Fruit fly (Drosophila melanogaster) whole organism, embryonic: Measurements from ENCODE around the gene MESR6.

Experiments used
- Blimp-1 ChIP-seq: fragments of 200-800 bp; sonication (Bioruptor generic); optimal IDR thresholded peaks from 3 replicates; lab custom pipeline; 2018; ENCODE audit warnings: missing biosample characterization, missing genetic modification characterization, mild to moderate bottlenecking, moderate library complexity, missing genetic modification reagents
- C15 ChIP-seq: fragments of 200-800 bp; sonication (Bioruptor generic); IDR thresholded peaks from 3 replicates; pipeline ENCODE4 v1.3.6; 2022; ENCODE audit warnings: missing biosample characterization, missing genetic modification characterization
- CG10979 ChIP-seq: fragments of 200-800 bp; sonication (Bioruptor generic); optimal IDR thresholded peaks from 2 replicates; lab custom pipeline; 2018; ENCODE audit warnings: missing biosample characterization, mild to moderate bottlenecking, missing genetic modification characterization, moderate library complexity
- CG11398 ChIP-seq: fragments of 200-800 bp; sonication (Bioruptor generic); optimal IDR thresholded peaks from 2 replicates; lab custom pipeline; 2016; ENCODE audit warnings: missing biosample characterization, missing genetic modification characterization
- CG11504 ChIP-seq: fragments of 200-800 bp; sonication (Bioruptor generic); optimal IDR thresholded peaks from 3 replicates; lab custom pipeline; 2019; ENCODE audit warnings: missing biosample characterization, mild to moderate bottlenecking, missing genetic modification characterization, moderate library complexity
- CG12236 ChIP-seq: fragments of 200-800 bp; sonication (Bioruptor generic); optimal IDR thresholded peaks from 2 replicates; lab custom pipeline; 2016; ENCODE audit warnings: missing biosample characterization, missing genetic modification characterization
- CG12391 ChIP-seq: fragments of 200-800 bp; sonication (Bioruptor generic); optimal IDR thresholded peaks from 3 replicates; lab custom pipeline; 2018; ENCODE audit warnings: missing biosample characterization, mild to moderate bottlenecking, missing genetic modification characterization, moderate library complexity
- CG13424 ChIP-seq: fragments of 200-800 bp; sonication (Bioruptor generic); optimal IDR thresholded peaks from 2 replicates; lab custom pipeline; 2019; ENCODE audit warnings: missing biosample characterization, mild to moderate bottlenecking, missing genetic modification characterization, moderate library complexity
- CG14710 ChIP-seq: fragments of 200-800 bp; sonication (Bioruptor generic); optimal IDR thresholded peaks from 3 replicates; lab custom pipeline; 2019; ENCODE audit warnings: missing biosample characterization, mild to moderate bottlenecking, missing genetic modification characterization, moderate library complexity
- CG1529 ChIP-seq: fragments of 200-800 bp; sonication (Bioruptor generic); optimal IDR thresholded peaks from 3 replicates; lab custom pipeline; 2018; ENCODE audit warnings: missing biosample characterization, missing genetic modification characterization
- CG16813 ChIP-seq: fragments of 200-800 bp; sonication (Bioruptor generic); IDR thresholded peaks from 3 replicates; pipeline ENCODE4 v1.3.6; 2022; ENCODE audit warnings: missing biosample characterization, missing genetic modification characterization; ENCODE audit not compliant: partially characterized antibody
- CG17361 ChIP-seq: fragments of 200-800 bp; sonication (Bioruptor generic); IDR thresholded peaks from 3 replicates; pipeline ENCODE4 v1.3.6; 2022; ENCODE audit warnings: missing biosample characterization, missing genetic modification characterization
- CG17912 ChIP-seq: fragments of 200-800 bp; sonication (Bioruptor generic); optimal IDR thresholded peaks from 2 replicates; lab custom pipeline; 2018; ENCODE audit warnings: missing biosample characterization, mild to moderate bottlenecking, missing genetic modification characterization
- CG18599 ChIP-seq: fragments of 200-800 bp; sonication (Bioruptor generic); optimal IDR thresholded peaks from 3 replicates; lab custom pipeline; 2017; ENCODE audit warnings: missing biosample characterization, missing genetic modification characterization, mild to moderate bottlenecking, moderate library complexity, missing genetic modification reagents
- CG2199 ChIP-seq: fragments of 200-800 bp; sonication (Bioruptor generic); IDR thresholded peaks from 3 replicates; pipeline ENCODE4 v1.3.6; 2022; ENCODE audit warnings: missing biosample characterization, missing genetic modification characterization
- CG2875 ChIP-seq: fragments of 200-800 bp; sonication (Bioruptor generic); optimal IDR thresholded peaks from 2 replicates; lab custom pipeline; 2017; ENCODE audit warnings: missing biosample characterization, mild to moderate bottlenecking, missing genetic modification characterization, missing genetic modification reagents
- CG31441 ChIP-seq: fragments of 200-800 bp; sonication (Bioruptor generic); IDR thresholded peaks from 2 replicates; pipeline ENCODE4 v1.3.6; 2022; ENCODE audit warnings: missing biosample characterization, missing genetic modification characterization
- CG32772 ChIP-seq: fragments of 200-800 bp; sonication (Bioruptor generic); IDR thresholded peaks from 2 replicates; pipeline ENCODE4 v1.3.6; 2022; ENCODE audit warnings: missing biosample characterization, missing genetic modification characterization
- CG7357 ChIP-seq: fragments of 200-800 bp; sonication (Bioruptor generic); IDR thresholded peaks from 3 replicates; pipeline ENCODE4 v1.3.6; 2022; ENCODE audit warnings: missing biosample characterization, missing genetic modification characterization
- CG8924 ChIP-seq: fragments of 200-800 bp; optimal IDR thresholded peaks from 3 replicates; lab custom pipeline; 2019; ENCODE audit warnings: missing biosample characterization, mild to moderate bottlenecking, missing genetic modification characterization, moderate library complexity
- Camta ChIP-seq: fragments of 200-800 bp; sonication (Bioruptor generic); optimal IDR thresholded peaks from 2 replicates; lab custom pipeline; 2016; ENCODE audit warnings: missing biosample characterization, missing genetic modification characterization
- D19A ChIP-seq: fragments of 200-800 bp; optimal IDR thresholded peaks from 3 replicates; lab custom pipeline; 2019; ENCODE audit warnings: missing biosample characterization, mild to moderate bottlenecking, missing genetic modification characterization, moderate library complexity
- Dref ChIP-seq: fragments of 200-800 bp; sonication (Bioruptor generic); IDR thresholded peaks from 2 replicates; pipeline ENCODE4 v1.3.6; 2022; ENCODE audit warnings: missing biosample characterization, missing genetic modification characterization
- Fer3 ChIP-seq: fragments of 200-800 bp; sonication (Bioruptor generic); optimal IDR thresholded peaks from 2 replicates; lab custom pipeline; 2018; ENCODE audit warnings: missing biosample characterization, mild to moderate bottlenecking, missing genetic modification characterization, moderate library complexity
- HLH3B ChIP-seq: fragments of 200-800 bp; sonication (Bioruptor generic); IDR thresholded peaks from 2 replicates; pipeline ENCODE4 v1.3.6; 2022; ENCODE audit warnings: missing biosample characterization, missing genetic modification characterization
- Hey ChIP-seq: fragments of 200-800 bp; sonication (Bioruptor generic); optimal IDR thresholded peaks from 3 replicates; lab custom pipeline; 2018; ENCODE audit warnings: missing biosample characterization, mild to moderate bottlenecking, missing genetic modification characterization
- MTF-1 ChIP-seq: fragments of 200-800 bp; sonication (Bioruptor generic); optimal IDR thresholded peaks from 2 replicates; lab custom pipeline; 2018; ENCODE audit warnings: missing biosample characterization, mild to moderate bottlenecking, missing genetic modification characterization, borderline replicate concordance
- Med ChIP-seq: fragments of 200-800 bp; sonication (Bioruptor generic); peaks from one replicate; lab custom pipeline; 2016; ENCODE audit warnings: missing biosample characterization, missing genetic modification characterization, mild to moderate bottlenecking, inconsistent platforms, moderate library complexity
- PHDP ChIP-seq: fragments of 200-800 bp; sonication (Bioruptor generic); optimal IDR thresholded peaks from 3 replicates; lab custom pipeline; 2018; ENCODE audit warnings: missing biosample characterization, mild to moderate bottlenecking, missing genetic modification characterization, moderate library complexity
- Sox102F ChIP-seq: fragments of 200-800 bp; sonication (Bioruptor generic); optimal IDR thresholded peaks from 2 replicates; lab custom pipeline; 2018; ENCODE audit warnings: missing biosample characterization, mild to moderate bottlenecking, missing genetic modification characterization, moderate library complexity
- Taf1 ChIP-seq: fragments of 200-800 bp; sonication (Bioruptor generic); IDR thresholded peaks from 2 replicates; pipeline ENCODE4 v1.3.6; 2022; ENCODE audit warnings: missing biosample characterization, missing genetic modification characterization
- Usf ChIP-seq: fragments of 200-800 bp; sonication (Bioruptor generic); optimal IDR thresholded peaks from 2 replicates; lab custom pipeline; 2017; ENCODE audit warnings: missing genotype, missing biosample characterization, missing genetic modification characterization
- ap ChIP-seq: fragments of 200-800 bp; sonication (Bioruptor generic); IDR thresholded peaks from 2 replicates; pipeline ENCODE4 v1.3.6; 2022; ENCODE audit warnings: missing biosample characterization, missing genetic modification characterization
- ara ChIP-seq: fragments of 200-800 bp; sonication (Bioruptor generic); IDR thresholded peaks from 2 replicates; pipeline ENCODE4 v1.3.6; 2022; ENCODE audit warnings: missing biosample characterization, missing genetic modification characterization
- ci ChIP-seq: fragments of 200-800 bp; sonication (Bioruptor generic); IDR thresholded peaks from 3 replicates; pipeline ENCODE4 v1.3.6; 2022; ENCODE audit warnings: missing biosample characterization, missing genetic modification characterization
- dati ChIP-seq: fragments of 200-800 bp; sonication (Bioruptor generic); IDR thresholded peaks from 2 replicates; pipeline ENCODE4 v1.3.6; 2022; ENCODE audit warnings: missing biosample characterization, missing genetic modification characterization
- dmrt99B ChIP-seq: fragments of 200-800 bp; sonication (Bioruptor generic); optimal IDR thresholded peaks from 2 replicates; lab custom pipeline; 2018; ENCODE audit warnings: missing biosample characterization, mild to moderate bottlenecking, missing genetic modification characterization, moderate library complexity
- dpn ChIP-seq, 2 experiments: fragments of 200-800 bp; sonication (Bioruptor generic); optimal IDR thresholded peaks; 3 replicates each; lab custom pipeline; 2016; ENCODE audit warnings: missing biosample characterization in 2 of 2, missing genetic modification characterization in 2 of 2
- ems ChIP-seq: fragments of 200-800 bp; sonication (Bioruptor generic); optimal IDR thresholded peaks from 3 replicates; lab custom pipeline; 2016; ENCODE audit warnings: missing biosample characterization, missing genetic modification characterization
- ewg ChIP-seq: fragments of 200-800 bp; sonication (Bioruptor generic); optimal IDR thresholded peaks from 3 replicates; lab custom pipeline; 2017; ENCODE audit warnings: mild to moderate bottlenecking, missing biosample characterization, missing genetic modification reagents, missing genetic modification characterization
- gem ChIP-seq: fragments of 200-800 bp; sonication (Bioruptor generic); optimal IDR thresholded peaks from 2 replicates; lab custom pipeline; 2019; ENCODE audit warnings: missing biosample characterization, mild to moderate bottlenecking, missing genetic modification characterization, moderate library complexity
- grau ChIP-seq: fragments of 200-800 bp; optimal IDR thresholded peaks from 3 replicates; lab custom pipeline; 2019; ENCODE audit warnings: missing biosample characterization, mild to moderate bottlenecking, missing genetic modification characterization, moderate library complexity
- jing ChIP-seq: fragments of 200-800 bp; sonication (Bioruptor generic); optimal IDR thresholded peaks from 2 replicates; lab custom pipeline; 2018; ENCODE audit warnings: missing biosample characterization, mild to moderate bottlenecking, missing genetic modification characterization
- lmd ChIP-seq: fragments of 200-800 bp; sonication (Bioruptor generic); IDR thresholded peaks from 2 replicates; pipeline ENCODE4 v1.3.6; 2022; ENCODE audit warnings: missing biosample characterization, missing genetic modification characterization
- lola ChIP-seq, 3 experiments: fragments of >200 bp in 2 of 3; fragments of 200-800 bp in 1 of 3; sonication (Bioruptor generic) in 1 of 3; optimal IDR thresholded peaks; 2 replicates each; lab custom pipeline; 2017 to 2019; ENCODE audit warnings: missing biosample characterization in 3 of 3, missing genetic modification characterization in 3 of 3, mild to moderate bottlenecking in 1 of 3, moderate library complexity in 1 of 3
- pan ChIP-seq, 4 experiments: fragments of >200 bp in 3 of 4; fragments of 200-800 bp in 1 of 4; sonication (Bioruptor generic) in 1 of 4; optimal IDR thresholded peaks in 3 of 4; IDR thresholded peaks in 1 of 4; 2 replicates each; pipeline versions ENCODE4 v1.3.6 to Lab custom; 2017 to 2022; ENCODE audit warnings: missing biosample characterization in 2 of 4, missing genetic modification characterization in 2 of 4, mixed read lengths in 1 of 4
- pb ChIP-seq: fragments of 200-800 bp; sonication (Bioruptor generic); optimal IDR thresholded peaks from 3 replicates; lab custom pipeline; 2016; ENCODE audit warnings: missing biosample characterization, missing genetic modification characterization
- sens ChIP-seq: fragments of 200-800 bp; sonication (Bioruptor generic); peaks from one replicate; lab custom pipeline; 2016; ENCODE audit warnings: missing biosample characterization, missing genetic modification characterization
- sr ChIP-seq: fragments of 200-800 bp; sonication (Bioruptor generic); IDR thresholded peaks from 3 replicates; pipeline ENCODE4 v1.3.6; 2022; ENCODE audit warnings: missing biosample characterization, missing genetic modification characterization
- tgo ChIP-seq: fragments of 200-800 bp; sonication (Bioruptor generic); IDR thresholded peaks from 3 replicates; pipeline ENCODE4 v1.3.6; 2022; ENCODE audit warnings: missing biosample characterization, missing genetic modification characterization

The MESR6 gene

DNA sequence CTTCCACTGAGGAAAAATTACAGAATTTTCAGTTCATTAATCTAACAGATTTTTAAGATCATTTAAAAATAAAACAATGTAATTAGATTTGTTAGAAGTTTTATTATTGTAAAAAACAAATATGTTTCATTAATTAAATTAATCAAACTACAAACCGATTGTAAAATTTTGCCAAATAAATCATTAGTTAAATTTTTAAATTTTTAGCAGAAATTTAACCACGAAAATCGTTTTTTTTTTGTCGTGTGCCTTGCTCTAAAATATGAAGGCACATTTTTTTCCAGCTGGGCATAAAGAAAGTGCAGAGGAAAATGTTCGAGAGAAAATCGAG, 18.6 kb upstream of the MESR6 start (continued):
- TF ChIP-seq ewg (GFP tag; lab: Kevin White, UChicago) (peak; percentile 28), Taf1 (GFP tag; lab: Robert Waterston, UW) (no peak), ara (peak; percentile 54; the same call in 1 of the 2 replicates), CG7357 (GFP tag; lab: Robert Waterston, UW) (0 out of 3 replicates have a peak, but pooled peaks have one; percentile 18), Usf (GFP tag; lab: Kevin White, UChicago) (no peak), CG2875 (GFP tag; lab: Kevin White, UChicago) (no peak), C15 (GFP tag; lab: Robert Waterston, UW) (no peak), CG11504 (peak; percentile 75), CG1529 (GFP tag; lab: Kevin White, UChicago) (peak; percentile 21), gem (peak; percentile 82), Sox102F (GFP tag; lab: Kevin White, UChicago) (peak; percentile 85), CG14710 (peak; percentile 62), CG31441 (GFP tag; lab: Robert Waterston, UW) (peak; percentile 81), pan (optimal IDR thresholded peaks at IDR 0.05; lab: Kevin White, UChicago) (no peak), pan (GFP tag; optimal IDR thresholded peaks at IDR 0.05 in 1 of 2, IDR thresholded peaks at IDR 0.05 in 1 of 2) (peak in 1 of 2 experiments; percentile 39), CG10979 (peak; percentile 79), tgo (GFP tag; lab: Robert Waterston, UW) (peak; percentile 21; the same call in 1 of the 3 replicates), sens (peak; percentile 46), Blimp-1 (GFP tag; lab: Kevin White, UChicago) (peak; percentile 86), Dref (no peak), MTF-1 (GFP tag; lab: Kevin White, UChicago) (no peak), D19A (tag; lab: Kevin White, UChicago) (peak; percentile 55), jing (GFP tag; lab: Kevin White, UChicago) (no peak), lola (GFP tag; optimal IDR thresholded peaks at IDR 0.05; lab: Kevin White, UChicago) (peak in 1 of 3 experiments; percentile 59), dmrt99B (tag; lab: Kevin White, UChicago) (peak; percentile 77), lmd (peak; percentile 31), Hey (tag; lab: Kevin White, UChicago) (no peak), CG12391 (tag; lab: Kevin White, UChicago) (peak; percentile 73), dpn (GFP tag; optimal IDR thresholded peaks at IDR 0.05; lab: Kevin White, UChicago) (peak in 1 of 2 experiments; percentile 3), CG11398 (GFP tag; lab: Kevin White, UChicago) (no peak), CG17361 (GFP tag; lab: Robert Waterston, UW) (peak; percentile 83; the same call in 2 of the 3 replicates), PHDP (peak; percentile 65), ems (GFP tag; lab: Kevin White, UChicago) (no peak), grau (tag; lab: Kevin White, UChicago) (peak; percentile 52), CG13424 (tag; lab: Kevin White, UChicago) (peak; percentile 73), Fer3 (no peak), CG8924 (peak; percentile 59), HLH3B (GFP tag; lab: Robert Waterston, UW) (0 out of 2 replicates have a peak, but pooled peaks have one; percentile 30), CG32772 (GFP tag; lab: Robert Waterston, UW) (0 out of 2 replicates have a peak, but pooled peaks have one; percentile 38)

dm6 chr3L:19074673-19075402, 17.6 kb upstream of the MESR6 start:
- TF ChIP-seq CG16813 (GFP tag; lab: Robert Waterston, UW) (no peak), CG12236 (GFP tag; lab: Kevin White, UChicago) (no peak), ci (GFP tag; lab: Robert Waterston, UW) (0 out of 3 replicates have a peak, but pooled peaks have one; percentile 14), sr (GFP tag; lab: Robert Waterston, UW) (peak; percentile 98), CG17912 (no peak), dati (GFP tag; lab: Robert Waterston, UW) (0 out of 2 replicates have a peak, but pooled peaks have one; percentile 33), CG2199 (0 out of 3 replicates have a peak, but pooled peaks have one; percentile 13), ap (GFP tag; lab: Robert Waterston, UW) (no peak), CG18599 (GFP tag; lab: Kevin White, UChicago) (no peak), pb (GFP tag; lab: Kevin White, UChicago) (no peak), grau (tag; lab: Kevin White, UChicago) (peak; percentile 27), Med (GFP tag; lab: Kevin White, UChicago) (peak; percentile 68), Camta (GFP tag; lab: Kevin White, UChicago) (no peak)
